Fruit fly (Drosophila melanogaster) whole organism, embryonic: Measurements from ENCODE around the gene IntS4.
A peak's percentile ranks its signal among the peaks of the same experiment; 100 is the strongest.

ENCODE experiments used
- Asciz ChIP-seq: fragments of 200-800 bp; sonication (Bioruptor generic); optimal IDR thresholded peaks from 2 replicates; lab custom pipeline; 2017; ENCODE audit warnings: missing biosample characterization, mild to moderate bottlenecking, missing genetic modification characterization, missing genetic modification reagents
- CG10209 ChIP-seq: fragments of 200-800 bp; sonication (Bioruptor generic); optimal IDR thresholded peaks from 3 replicates; lab custom pipeline; 2017; ENCODE audit warnings: missing biosample characterization, mild to moderate bottlenecking, missing genetic modification characterization, missing genetic modification reagents
- CG10979 ChIP-seq: fragments of 200-800 bp; sonication (Bioruptor generic); optimal IDR thresholded peaks from 2 replicates; lab custom pipeline; 2018; ENCODE audit warnings: missing biosample characterization, mild to moderate bottlenecking, missing genetic modification characterization, moderate library complexity
- CG11456 ChIP-seq: fragments of 200-800 bp; sonication (Bioruptor generic); IDR thresholded peaks from 3 replicates; pipeline ENCODE4 v1.3.6; 2022; ENCODE audit warnings: missing biosample characterization, missing genetic modification characterization
- CG11504 ChIP-seq: fragments of 200-800 bp; sonication (Bioruptor generic); optimal IDR thresholded peaks from 3 replicates; lab custom pipeline; 2019; ENCODE audit warnings: missing biosample characterization, mild to moderate bottlenecking, missing genetic modification characterization, moderate library complexity
- CG12769 ChIP-seq: fragments of 200-800 bp; sonication (Bioruptor generic); optimal IDR thresholded peaks from 2 replicates; lab custom pipeline; 2019; ENCODE audit warnings: missing biosample characterization, mild to moderate bottlenecking, missing genetic modification characterization, moderate library complexity
- CG14710 ChIP-seq: fragments of 200-800 bp; sonication (Bioruptor generic); optimal IDR thresholded peaks from 3 replicates; lab custom pipeline; 2019; ENCODE audit warnings: missing biosample characterization, mild to moderate bottlenecking, missing genetic modification characterization, moderate library complexity
- CG14860 ChIP-seq: fragments of 200-800 bp; sonication (Bioruptor generic); IDR thresholded peaks from 3 replicates; pipeline ENCODE4 v1.3.6; 2022; ENCODE audit warnings: missing biosample characterization, missing genetic modification characterization; ENCODE audit not compliant: partially characterized antibody
- CG17912 ChIP-seq: fragments of 200-800 bp; sonication (Bioruptor generic); optimal IDR thresholded peaks from 2 replicates; lab custom pipeline; 2018; ENCODE audit warnings: missing biosample characterization, mild to moderate bottlenecking, missing genetic modification characterization
- CG18262 ChIP-seq: fragments of 200-800 bp; optimal IDR thresholded peaks from 3 replicates; lab custom pipeline; 2019; ENCODE audit warnings: missing biosample characterization, mild to moderate bottlenecking, missing genetic modification characterization, moderate library complexity
- CG18476 ChIP-seq: fragments of 200-800 bp; sonication (Bioruptor generic); optimal IDR thresholded peaks from 2 replicates; lab custom pipeline; 2016; ENCODE audit warnings: missing biosample characterization, mild to moderate bottlenecking, missing genetic modification characterization
- CG2678 ChIP-seq: fragments of 200-800 bp; sonication (Bioruptor generic); optimal IDR thresholded peaks from 3 replicates; lab custom pipeline; 2019; ENCODE audit warnings: missing biosample characterization, mild to moderate bottlenecking, missing genetic modification characterization, moderate library complexity
- CG30020 ChIP-seq: fragments of 200-800 bp; optimal IDR thresholded peaks from 2 replicates; lab custom pipeline; 2019; ENCODE audit warnings: missing biosample characterization, mild to moderate bottlenecking, missing genetic modification characterization, moderate library complexity
- CG31365 ChIP-seq: fragments of 200-800 bp; sonication (Bioruptor generic); optimal IDR thresholded peaks from 2 replicates; lab custom pipeline; 2018; ENCODE audit warnings: missing biosample characterization, mild to moderate bottlenecking, missing genetic modification characterization
- CG33557 ChIP-seq: fragments of 200-800 bp; sonication (Bioruptor generic); optimal IDR thresholded peaks from 2 replicates; lab custom pipeline; 2019; ENCODE audit warnings: missing biosample characterization, mild to moderate bottlenecking, missing genetic modification characterization, moderate library complexity
- CG3407 ChIP-seq: fragments of 200-800 bp; sonication (Bioruptor generic); optimal IDR thresholded peaks from 2 replicates; lab custom pipeline; 2018; ENCODE audit warnings: missing biosample characterization, mild to moderate bottlenecking, missing genetic modification characterization
- CG3995 ChIP-seq: fragments of 200-800 bp; sonication (Bioruptor generic); optimal IDR thresholded peaks from 3 replicates; lab custom pipeline; 2016; ENCODE audit warnings: missing biosample characterization, missing genetic modification characterization
- CG4730 ChIP-seq: fragments of 200-800 bp; sonication (Bioruptor generic); IDR thresholded peaks from 2 replicates; pipeline ENCODE4 v1.3.6; 2022; ENCODE audit warnings: missing biosample characterization, missing genetic modification characterization
- CG6813 ChIP-seq: fragments of 200-800 bp; sonication (Bioruptor generic); optimal IDR thresholded peaks from 2 replicates; lab custom pipeline; 2017; ENCODE audit warnings: missing biosample characterization, missing genetic modification characterization, mild to moderate bottlenecking, moderate library complexity, missing genetic modification reagents
- CG7372 ChIP-seq: fragments of 200-800 bp; sonication (Bioruptor generic); IDR thresholded peaks from 2 replicates; pipeline ENCODE4 v1.3.6; 2022; ENCODE audit warnings: missing biosample characterization, missing genetic modification characterization
- CG8359 ChIP-seq: fragments of 200-800 bp; sonication (Bioruptor generic); optimal IDR thresholded peaks from 2 replicates; lab custom pipeline; 2017; ENCODE audit warnings: missing biosample characterization, mild to moderate bottlenecking, missing genetic modification characterization, borderline replicate concordance
- CG8924 ChIP-seq: fragments of 200-800 bp; optimal IDR thresholded peaks from 3 replicates; lab custom pipeline; 2019; ENCODE audit warnings: missing biosample characterization, mild to moderate bottlenecking, missing genetic modification characterization, moderate library complexity
- CG8944 ChIP-seq: fragments of 200-800 bp; sonication (Bioruptor generic); optimal IDR thresholded peaks from 3 replicates; lab custom pipeline; 2016; ENCODE audit warnings: missing biosample characterization, missing genetic modification characterization
- CG9727 ChIP-seq: fragments of 200-800 bp; sonication (Bioruptor generic); optimal IDR thresholded peaks from 3 replicates; lab custom pipeline; 2017; ENCODE audit warnings: missing biosample characterization, mild to moderate bottlenecking, missing genetic modification characterization
- Dbx ChIP-seq: fragments of 200-800 bp; sonication (Bioruptor generic); IDR thresholded peaks from 3 replicates; pipeline ENCODE4 v1.3.6; 2022; ENCODE audit warnings: missing biosample characterization, missing genetic modification characterization
- Deaf1 ChIP-seq: fragments of 200-800 bp; optimal IDR thresholded peaks from 3 replicates; lab custom pipeline; 2019; ENCODE audit warnings: missing biosample characterization, mild to moderate bottlenecking, missing genetic modification characterization, moderate library complexity
- Hr51 ChIP-seq, 2 experiments: fragments of 200-800 bp; sonication (Bioruptor generic); optimal IDR thresholded peaks; 2 replicates in 1 of 2; 3 replicates in 1 of 2; lab custom pipeline; 2016 to 2018; ENCODE audit warnings: missing biosample characterization in 2 of 2, missing genetic modification characterization in 2 of 2, mild to moderate bottlenecking in 1 of 2, moderate library complexity in 1 of 2
- Mrtf ChIP-seq: fragments of 200-800 bp; sonication (Bioruptor generic); IDR thresholded peaks from 3 replicates; pipeline ENCODE4 v1.3.6; 2022; ENCODE audit warnings: missing biosample characterization, missing genetic modification characterization
- Xrp1 ChIP-seq: fragments of 200-800 bp; sonication (Bioruptor generic); IDR thresholded peaks from 2 replicates; pipeline ENCODE4 v1.3.6; 2022; ENCODE audit warnings: missing biosample characterization, missing genetic modification characterization
- chn ChIP-seq: fragments of 200-800 bp; sonication (Bioruptor generic); optimal IDR thresholded peaks from 2 replicates; lab custom pipeline; 2016; ENCODE audit warnings: missing biosample characterization, missing genetic modification characterization
- dpn ChIP-seq, 2 experiments: fragments of 200-800 bp; sonication (Bioruptor generic); optimal IDR thresholded peaks; 3 replicates each; lab custom pipeline; 2016; ENCODE audit warnings: missing biosample characterization in 2 of 2, missing genetic modification characterization in 2 of 2
- fd3F ChIP-seq: fragments of 200-800 bp; sonication (Bioruptor generic); optimal IDR thresholded peaks from 2 replicates; lab custom pipeline; 2018; ENCODE audit warnings: missing biosample characterization, mild to moderate bottlenecking, missing genetic modification characterization, moderate library complexity
- gce ChIP-seq: fragments of 200-800 bp; sonication (Bioruptor generic); IDR thresholded peaks from 3 replicates; pipeline ENCODE4 v1.3.6; 2022; ENCODE audit warnings: missing biosample characterization, missing genetic modification characterization
- gem ChIP-seq: fragments of 200-800 bp; sonication (Bioruptor generic); optimal IDR thresholded peaks from 2 replicates; lab custom pipeline; 2019; ENCODE audit warnings: missing biosample characterization, mild to moderate bottlenecking, missing genetic modification characterization, moderate library complexity
- gro ChIP-seq: fragments of 200-800 bp; sonication (Bioruptor generic); optimal IDR thresholded peaks from 2 replicates; lab custom pipeline; 2016; ENCODE audit warnings: missing biosample characterization, missing genetic modification characterization
- gt ChIP-seq: fragments of 200-800 bp; sonication (Bioruptor generic); IDR thresholded peaks from 2 replicates; pipeline ENCODE4 v1.3.6; 2022; ENCODE audit warnings: missing biosample characterization, missing genetic modification characterization
- lilli ChIP-seq: fragments of 200-800 bp; sonication (Bioruptor generic); optimal IDR thresholded peaks from 3 replicates; lab custom pipeline; 2016; ENCODE audit warnings: missing biosample characterization, missing genetic modification characterization
- prd ChIP-seq, 3 experiments: fragments of >200 bp in 2 of 3; fragments of 200-800 bp in 1 of 3; sonication (Bioruptor generic) in 1 of 3; optimal IDR thresholded peaks in 2 of 3; IDR thresholded peaks in 1 of 3; 2 replicates in 2 of 3; 3 replicates in 1 of 3; pipeline versions ENCODE4 v1.3.6 to Lab custom; 2017 to 2022; ENCODE audit warnings: missing biosample characterization in 1 of 3, missing genetic modification characterization in 1 of 3
- run ChIP-seq: fragments of 200-800 bp; sonication (Bioruptor generic); optimal IDR thresholded peaks from 3 replicates; lab custom pipeline; 2018; ENCODE audit warnings: missing biosample characterization, mild to moderate bottlenecking, missing genetic modification characterization
- scrt ChIP-seq: fragments of 200-800 bp; sonication (Bioruptor generic); optimal IDR thresholded peaks from 2 replicates; lab custom pipeline; 2018; ENCODE audit warnings: missing biosample characterization, mild to moderate bottlenecking, missing genetic modification characterization, moderate library complexity
- shn ChIP-seq: fragments of 200-800 bp; sonication (Bioruptor generic); optimal IDR thresholded peaks from 3 replicates; lab custom pipeline; 2016; ENCODE audit warnings: missing biosample characterization, missing genetic modification characterization
- sima ChIP-seq: fragments of 200-800 bp; sonication (Bioruptor generic); optimal IDR thresholded peaks from 2 replicates; lab custom pipeline; 2016; ENCODE audit warnings: missing biosample characterization, missing genetic modification characterization
- slou ChIP-seq: fragments of 200-800 bp; sonication (Bioruptor generic); optimal IDR thresholded peaks from 3 replicates; lab custom pipeline; 2016; ENCODE audit warnings: missing biosample characterization, missing genetic modification characterization
- stwl ChIP-seq: fragments of 200-800 bp; sonication (Bioruptor generic); optimal IDR thresholded peaks from 3 replicates; lab custom pipeline; 2018; ENCODE audit warnings: missing biosample characterization, mild to moderate bottlenecking, missing genetic modification characterization, moderate library complexity
- sug ChIP-seq: fragments of 200-800 bp; optimal IDR thresholded peaks from 2 replicates; lab custom pipeline; 2019; ENCODE audit warnings: missing biosample characterization, mild to moderate bottlenecking, missing genetic modification characterization, moderate library complexity
- tin ChIP-seq: fragments of 200-800 bp; sonication (Bioruptor generic); optimal IDR thresholded peaks from 3 replicates; lab custom pipeline; 2016; ENCODE audit warnings: missing biosample characterization, missing genetic modification characterization
- ttk ChIP-seq: fragments of 200-800 bp; sonication (Bioruptor generic); IDR thresholded peaks from 2 replicates; pipeline ENCODE4 v2.1.2; 2022; ENCODE audit warnings: missing biosample characterization, missing genetic modification characterization
- unc-4 ChIP-seq: fragments of 200-800 bp; sonication (Bioruptor generic); IDR thresholded peaks from 2 replicates; pipeline ENCODE4 v1.3.6; 2022; ENCODE audit warnings: missing biosample characterization, missing genetic modification characterization; ENCODE audit not compliant: partially characterized antibody
- vvl ChIP-seq: fragments of 200-800 bp; sonication (Bioruptor generic); IDR thresholded peaks from 2 replicates; pipeline ENCODE4 v1.3.6; 2022; ENCODE audit warnings: missing biosample characterization, missing genetic modification characterization

Gene IntS4

dm6 chrX:8542728-8543127, 15.9 kb downstream of the IntS4 start (continued):
- peak; percentile 8 for TF ChIP-seq CG10209 (GFP tag; lab: Kevin White, UChicago)
- no peak for TF ChIP-seq sima (GFP tag; lab: Kevin White, UChicago)
- no peak for TF ChIP-seq CG17912 (GFP tag; lab: Kevin White, UChicago)
- no peak for TF ChIP-seq unc-4
- no peak for TF ChIP-seq Hr51 (GFP tag; optimal IDR thresholded peaks at IDR 0.05; lab: Kevin White, UChicago)
- no peak for TF ChIP-seq CG12769 (tag; lab: Kevin White, UChicago)
- no peak for TF ChIP-seq CG3407 (GFP tag; lab: Kevin White, UChicago)
- TF ChIP-seq prd (optimal IDR thresholded peaks at IDR 0.05; lab: Kevin White, UChicago), result no peak
- TF ChIP-seq prd (GFP tag; IDR thresholded peaks at IDR 0.05; lab: Robert Waterston, UW), result peak; percentile 46; the same call in 2 of the 3 replicates
- no peak for TF ChIP-seq CG11504
- no peak for TF ChIP-seq CG30020 (tag; lab: Kevin White, UChicago)
- TF ChIP-seq CG14860 (GFP tag; lab: Robert Waterston, UW), result no peak
- TF ChIP-seq gce (GFP tag; lab: Robert Waterston, UW), result no peak
- peak; percentile 25 for TF ChIP-seq CG8924 (tag; lab: Kevin White, UChicago)
- TF ChIP-seq gro (GFP tag; lab: Kevin White, UChicago), result no peak
- TF ChIP-seq CG8944 (GFP tag; lab: Kevin White, UChicago), result no peak
- TF ChIP-seq gem (tag; lab: Kevin White, UChicago), result peak; percentile 68
- no peak for TF ChIP-seq CG8359 (GFP tag; lab: Kevin White, UChicago)
- peak; percentile 6 to 38 for TF ChIP-seq dpn (GFP tag; optimal IDR thresholded peaks at IDR 0.05; lab: Kevin White, UChicago)
- no peak for TF ChIP-seq Deaf1 (tag; lab: Kevin White, UChicago)
- 0 out of 3 replicates have a peak, but pooled peaks have one; percentile 16 for TF ChIP-seq Mrtf (GFP tag; lab: Robert Waterston, UW)
- peak; percentile 14 for TF ChIP-seq chn
- TF ChIP-seq lilli (GFP tag; lab: Kevin White, UChicago), result peak; percentile 42
- peak; percentile 5 for TF ChIP-seq CG18476 (GFP tag; lab: Kevin White, UChicago)
- peak; percentile 1 for TF ChIP-seq shn (GFP tag; lab: Kevin White, UChicago)
- TF ChIP-seq stwl (tag; lab: Kevin White, UChicago), result no peak
- TF ChIP-seq CG33557 (GFP tag; lab: Kevin White, UChicago), result no peak
- no peak for TF ChIP-seq scrt
- TF ChIP-seq CG11456 (GFP tag; lab: Robert Waterston, UW), result peak; percentile 50; the same call in 1 of the 3 replicates

dm6 chrX:8541985-8542384, 16.6 kb downstream of the IntS4 start:
- TF ChIP-seq tin (peak; percentile 25), slou (GFP tag; lab: Kevin White, UChicago) (no peak), CG7372 (GFP tag; lab: Robert Waterston, UW) (0 out of 2 replicates have a peak, but pooled peaks have one; percentile 14), CG18262 (tag; lab: Kevin White, UChicago) (peak; percentile 41), ttk (GFP tag; lab: Robert Waterston, UW) (peak; percentile 46; the same call in 1 of the 2 replicates), CG6813 (peak; percentile 60), chn (no peak), CG2678 (tag; lab: Kevin White, UChicago) (peak; percentile 84), Dbx (0 out of 3 replicates have a peak, but pooled peaks have one; percentile 24), CG31365 (tag; lab: Kevin White, UChicago) (peak; percentile 16), CG9727 (GFP tag; lab: Kevin White, UChicago) (peak; percentile 30), sug (tag; lab: Kevin White, UChicago) (peak; percentile 38), CG4730 (GFP tag; lab: Robert Waterston, UW) (0 out of 2 replicates have a peak, but pooled peaks have one; percentile 21), gro (GFP tag; lab: Kevin White, UChicago) (peak; percentile 42), gt (no peak), CG14710 (tag; lab: Kevin White, UChicago) (peak; percentile 8), CG10979 (peak; percentile 27), Xrp1 (GFP tag; lab: Robert Waterston, UW) (peak; percentile 61; the same call in 1 of the 2 replicates), fd3F (GFP tag; lab: Kevin White, UChicago) (peak; percentile 52), CG3995 (GFP tag; lab: Kevin White, UChicago) (no peak), Asciz (GFP tag; lab: Kevin White, UChicago) (peak; percentile 48), vvl (GFP tag; lab: Robert Waterston, UW) (peak; percentile 64), run (peak; percentile 18)
